Fruit fly (Drosophila melanogaster): Measurements from ENCODE around the gene sty.

The sty gene

dm6 chr3L:3383965-3384595 lies 40.7 kb downstream of the sty start (continued):
- no peak for TF ChIP-seq CG8359 (GFP tag; optimal IDR thresholded peaks at IDR 0.05; ENCODE audit: borderline replicate concordance)
- no peak for TF ChIP-seq CG9437 (GFP tag; optimal IDR thresholded peaks at IDR 0.05)
- TF ChIP-seq tna (GFP tag; IDR thresholded peaks at IDR 0.05; ENCODE audit: partially characterized antibody): 0 out of 2 replicates have a peak, but pooled peaks have one; percentile 13
- peak; percentile 75 for TF ChIP-seq abd-A (tag; optimal IDR thresholded peaks at IDR 0.05)
- no peak for TF ChIP-seq CG1603 (tag; optimal IDR thresholded peaks at IDR 0.05)
- TF ChIP-seq fd96Cb (tag; optimal IDR thresholded peaks at IDR 0.05): no peak
- TF ChIP-seq da (GFP tag; optimal IDR thresholded peaks at IDR 0.05): no peak
- no peak for TF ChIP-seq Dip2 (GFP tag; IDR thresholded peaks at IDR 0.05)
- peak; percentile 57 for TF ChIP-seq HLHmδ (GFP tag; optimal IDR thresholded peaks at IDR 0.05)
- no peak for TF ChIP-seq eve (GFP tag; optimal IDR thresholded peaks at IDR 0.05)
- peak; percentile 86; the same call in 2 of the 3 replicates for TF ChIP-seq sr (GFP tag; IDR thresholded peaks at IDR 0.05)
- peak; percentile 75; the same call in 2 of the 3 replicates for TF ChIP-seq CG6175 (GFP tag; IDR thresholded peaks at IDR 0.05)
- no peak for TF ChIP-seq btn (GFP tag; optimal IDR thresholded peaks at IDR 0.05)
- TF ChIP-seq bigmax (GFP tag; optimal IDR thresholded peaks at IDR 0.05): no peak
- no peak for TF ChIP-seq Sox102F (GFP tag; optimal IDR thresholded peaks at IDR 0.05)
- TF ChIP-seq Mrtf (GFP tag; IDR thresholded peaks at IDR 0.05): 0 out of 3 replicates have a peak, but pooled peaks have one; percentile 12
- peak; percentile 39; the same call in 1 of the 2 replicates for TF ChIP-seq Awh (GFP tag; IDR thresholded peaks at IDR 0.05)
- TF ChIP-seq mam (GFP tag; optimal IDR thresholded peaks at IDR 0.05): no peak
- TF ChIP-seq H2.0 (GFP tag; IDR thresholded peaks at IDR 0.05): no peak
- TF ChIP-seq fd3F (GFP tag; optimal IDR thresholded peaks at IDR 0.05): no peak
- peak; percentile 93 for TF ChIP-seq kni (GFP tag; optimal IDR thresholded peaks at IDR 0.05)
- no peak for TF ChIP-seq gt (GFP tag; IDR thresholded peaks at IDR 0.05)
- TF ChIP-seq row (GFP tag; IDR thresholded peaks at IDR 0.05): no peak
- TF ChIP-seq run (tag; optimal IDR thresholded peaks at IDR 0.05): peak; percentile 58
- peak; percentile 45; the same call in 1 of the 2 replicates for TF ChIP-seq vvl (GFP tag; IDR thresholded peaks at IDR 0.05)
- no peak for TF ChIP-seq Usf (GFP tag; optimal IDR thresholded peaks at IDR 0.05)
- no peak for TF ChIP-seq hbn (GFP tag; IDR thresholded peaks at IDR 0.05; ENCODE audit: partially characterized antibody)
- no peak for TF ChIP-seq H15 (GFP tag; IDR thresholded peaks at IDR 0.05)
- no peak for TF ChIP-seq hb (GFP tag; IDR thresholded peaks at IDR 0.05; ENCODE audit: partially characterized antibody)
- TF ChIP-seq tgo (GFP tag; IDR thresholded peaks at IDR 0.05): no peak
- TF ChIP-seq gsb-n (tag; optimal IDR thresholded peaks at IDR 0.05): peak; percentile 72
- no peak for TF ChIP-seq Trl (optimal IDR thresholded peaks at IDR 0.05)
- TF ChIP-seq Trl (GFP tag; optimal IDR thresholded peaks at IDR 0.05): no peak
- TF ChIP-seq CG9215 (GFP tag; IDR thresholded peaks at IDR 0.05): no peak
- no peak for TF ChIP-seq Sox100B (GFP tag; optimal IDR thresholded peaks at IDR 0.05)
- no peak for TF ChIP-seq CkIIα-i1 (GFP tag; IDR thresholded peaks at IDR 0.05)
- TF ChIP-seq pho (GFP tag; optimal IDR thresholded peaks at IDR 0.05): no peak
- no peak for TF ChIP-seq CG6272 (GFP tag; IDR thresholded peaks at IDR 0.05)
- TF ChIP-seq p53 (GFP tag; optimal IDR thresholded peaks at IDR 0.05): no peak
- TF ChIP-seq mld (GFP tag; IDR thresholded peaks at IDR 0.05; ENCODE audit: partially characterized antibody): no peak
- no peak for TF ChIP-seq NFAT (GFP tag; IDR thresholded peaks at IDR 0.05)
- no peak for TF ChIP-seq Hsf (GFP tag; optimal IDR thresholded peaks at IDR 0.05)
- TF ChIP-seq HmgZ (tag; optimal IDR thresholded peaks at IDR 0.05): no peak
- peak; percentile 67 for TF ChIP-seq Med (GFP tag)
- no peak for TF ChIP-seq Kr (GFP tag; optimal IDR thresholded peaks at IDR 0.05)
- no peak for TF ChIP-seq CG12391 (tag; optimal IDR thresholded peaks at IDR 0.05)
- no peak for TF ChIP-seq bbx (GFP tag; IDR thresholded peaks at IDR 0.05; ENCODE audit: partially characterized antibody)
- TF ChIP-seq CG4328 (GFP tag; optimal IDR thresholded peaks at IDR 0.05): no peak
- no peak for TF ChIP-seq CG7963 (GFP tag; IDR thresholded peaks at IDR 0.05; ENCODE audit: partially characterized antibody)
- no peak for TF ChIP-seq CG42726 (GFP tag; IDR thresholded peaks at IDR 0.05; ENCODE audit: partially characterized antibody)
